Worm (Caenorhabditis elegans): ENCODE measurements around the gene mltn-8.

- TF ChIP-seq tra-4 (tag; optimal IDR thresholded peaks at IDR 0.05) = no peak
- no peak for TF ChIP-seq ama-1 (optimal IDR thresholded peaks at IDR 0.05)
- TF ChIP-seq flt-1 (GFP tag; IDR thresholded peaks at IDR 0.05) = no peak
- no peak for TF ChIP-seq aly-1 (tag; optimal IDR thresholded peaks at IDR 0.05)
- no peak for TF ChIP-seq hnd-1 (tag; optimal IDR thresholded peaks at IDR 0.05)
- TF ChIP-seq ceh-36 (tag; optimal IDR thresholded peaks at IDR 0.05) = no peak
- no peak for TF ChIP-seq tbx-11 (GFP tag; IDR thresholded peaks at IDR 0.05)
- TF ChIP-seq ceh-13 (GFP tag; optimal IDR thresholded peaks at IDR 0.05) = no peak
- TF ChIP-seq ets-7 (tag; optimal IDR thresholded peaks at IDR 0.05) = no peak
- no peak for TF ChIP-seq B0310.2 (tag; optimal IDR thresholded peaks at IDR 0.05)
- no peak for TF ChIP-seq hmg-4 (GFP tag; optimal IDR thresholded peaks at IDR 0.05)
- no peak for TF ChIP-seq tbx-37 (GFP tag; conservative IDR thresholded peaks at IDR 0.05)
- TF ChIP-seq sea-1 (GFP tag; conservative IDR thresholded peaks at IDR 0.05) = no peak
- no peak for TF ChIP-seq scrt-1 (GFP tag; IDR thresholded peaks at IDR 0.05)
Observed at ce11 chrV:381227-381950, 1.3 kb upstream of the mltn-8 start, which contains the start of gene ZK6.8.

Data from whole organism, early embryonic.